Worm (Caenorhabditis elegans) whole organism, L1 larva: ENCODE measurements around the gene F16G10.5.
A peak's percentile ranks its signal among the peaks of the same experiment; 100 is the strongest.

Experiments
- C04F5.9 ChIP-seq: sonication (generic microtip); optimal IDR thresholded peaks from 2 replicates; lab custom pipeline; 2016; ENCODE audit warnings: missing genetic modification characterization, missing compliant biosample characterization
- C34B4.2 ChIP-seq: sonication (generic microtip); optimal IDR thresholded peaks from 2 replicates; lab custom pipeline; 2017; ENCODE audit warnings: mild to moderate bottlenecking, missing genetic modification characterization, missing compliant biosample characterization
- F16B12.6 ChIP-seq: fragments of 150-350 bp; optimal IDR thresholded peaks from 2 replicates; lab custom pipeline; 2014; ENCODE audit warnings: missing biosample characterization, missing genetic modification characterization
- ceh-8 ChIP-seq: fragments of 200-800 bp; sonication (Bioruptor generic); optimal IDR thresholded peaks from 2 replicates; lab custom pipeline; 2018; ENCODE audit warnings: mild to moderate bottlenecking, missing genetic modification characterization, moderate library complexity, missing compliant biosample characterization
- ces-1 ChIP-seq: fragments of 150-350 bp; optimal IDR thresholded peaks from 2 replicates; lab custom pipeline; 2014; ENCODE audit warnings: missing biosample characterization, missing genetic modification reagents, missing genetic modification characterization
- dpl-1 ChIP-seq, 3 experiments: fragments of 150-350 bp in 2 of 3; sonication (generic microtip) in 1 of 3; optimal IDR thresholded peaks; 2 replicates each; lab custom pipeline; 2014 to 2017; ENCODE audit warnings: missing biosample characterization in 3 of 3, missing genetic modification characterization in 3 of 3, missing genetic modification reagents in 3 of 3
- dsc-1 ChIP-seq: sonication (generic microtip); optimal IDR thresholded peaks from 2 replicates; lab custom pipeline; 2016; ENCODE audit warnings: mild to moderate bottlenecking, missing genetic modification characterization, missing compliant biosample characterization
- efl-1 ChIP-seq, 4 experiments: fragments of 150-350 bp; optimal IDR thresholded peaks in 3 of 4; peaks in 1 of 4; 1 replicate in 1 of 4; 2 replicates in 3 of 4; lab custom pipeline; 2014; ENCODE audit warnings: missing biosample characterization in 2 of 4, missing genetic modification characterization in 2 of 4, missing genetic modification reagents in 2 of 4
- elt-2 ChIP-seq: sonication (generic microtip); optimal IDR thresholded peaks from 2 replicates; lab custom pipeline; 2016; ENCODE audit warnings: missing genetic modification characterization, mild to moderate bottlenecking, inconsistent platforms, missing compliant biosample characterization, missing genetic modification reagents
- elt-3 ChIP-seq, 6 experiments: fragments of 150-350 bp in 1 of 6; sonication (generic microtip); optimal IDR thresholded peaks; 2 replicates each; lab custom pipeline; 2017 to 2018; ENCODE audit warnings: missing biosample characterization in 6 of 6, missing genetic modification characterization in 6 of 6, inconsistent platforms in 1 of 6
- hlh-4 ChIP-seq: sonication (generic microtip); optimal IDR thresholded peaks from 2 replicates; lab custom pipeline; 2016; ENCODE audit warnings: mild to moderate bottlenecking, missing genetic modification characterization, missing compliant biosample characterization
- irx-1 ChIP-seq: sonication (generic microtip); optimal IDR thresholded peaks from 2 replicates; lab custom pipeline; 2016; ENCODE audit warnings: missing genetic modification characterization, missing compliant biosample characterization
- jun-1 ChIP-seq: fragments of 150-350 bp; optimal IDR thresholded peaks from 2 replicates; lab custom pipeline; 2014; ENCODE audit warnings: missing biosample characterization, missing genetic modification reagents, missing genetic modification characterization
- lin-35 ChIP-seq, 2 experiments: fragments of 150-350 bp; optimal IDR thresholded peaks; 2 replicates each; lab custom pipeline; 2014; ENCODE audit warnings: missing biosample characterization in 2 of 2, missing genetic modification characterization in 2 of 2, missing genetic modification reagents in 2 of 2
- lsy-2 ChIP-seq, 2 experiments: fragments of 150-350 bp; optimal IDR thresholded peaks; 2 replicates each; lab custom pipeline; 2014; ENCODE audit warnings: missing biosample characterization in 2 of 2, missing genetic modification characterization in 2 of 2
- nhr-11 ChIP-seq: fragments of 150-350 bp; optimal IDR thresholded peaks from 2 replicates; lab custom pipeline; 2014; ENCODE audit warnings: missing biosample characterization, missing genetic modification characterization
- nhr-20 ChIP-seq: sonication (generic microtip); optimal IDR thresholded peaks from 2 replicates; lab custom pipeline; 2016; ENCODE audit warnings: mild to moderate bottlenecking, missing genetic modification characterization, missing compliant biosample characterization
- nhr-237 ChIP-seq: fragments of 150-350 bp; optimal IDR thresholded peaks from 2 replicates; lab custom pipeline; 2014; ENCODE audit warnings: missing biosample characterization, missing genetic modification characterization
- nhr-71 ChIP-seq: sonication (generic microtip); optimal IDR thresholded peaks from 2 replicates; lab custom pipeline; 2016; ENCODE audit warnings: mild to moderate bottlenecking, missing genetic modification characterization, moderate library complexity, missing compliant biosample characterization
- nhr-76 ChIP-seq: sonication (generic microtip); optimal IDR thresholded peaks from 2 replicates; lab custom pipeline; 2017; ENCODE audit warnings: missing biosample characterization, missing genetic modification characterization
- nhr-90 ChIP-seq: sonication (generic microtip); optimal IDR thresholded peaks from 2 replicates; lab custom pipeline; 2016; ENCODE audit warnings: mild to moderate bottlenecking, missing genetic modification characterization, missing compliant biosample characterization; ENCODE audit not compliant: poor library complexity
- pqm-1 ChIP-seq: sonication (generic microtip); optimal IDR thresholded peaks from 3 replicates; lab custom pipeline; 2017; ENCODE audit warnings: missing biosample characterization, missing genetic modification characterization
- snu-23 ChIP-seq: sonication (generic microtip); optimal IDR thresholded peaks from 2 replicates; lab custom pipeline; 2016; ENCODE audit warnings: missing genetic modification characterization, missing compliant biosample characterization
- swsn-7 ChIP-seq: sonication (generic microtip); optimal IDR thresholded peaks from 2 replicates; lab custom pipeline; 2016; ENCODE audit warnings: missing genetic modification characterization, missing compliant biosample characterization
- tbx-2 ChIP-seq: sonication (generic microtip); optimal IDR thresholded peaks from 2 replicates; lab custom pipeline; 2016; ENCODE audit warnings: missing genetic modification characterization, missing compliant biosample characterization
- unc-86 ChIP-seq: sonication (generic microtip); optimal IDR thresholded peaks from 2 replicates; lab custom pipeline; 2016; ENCODE audit warnings: missing genetic modification characterization, missing compliant biosample characterization
- zip-4 ChIP-seq: fragments of 200-800 bp; sonication (Bioruptor generic); optimal IDR thresholded peaks from 2 replicates; lab custom pipeline; 2018; ENCODE audit warnings: mild to moderate bottlenecking, missing genetic modification characterization, moderate library complexity, missing compliant biosample characterization
- ztf-4 ChIP-seq: fragments of 150-350 bp; optimal IDR thresholded peaks from 2 replicates; lab custom pipeline; 2014; ENCODE audit warnings: missing biosample characterization, missing genetic modification characterization

Gene F16G10.5

ce11 chrII:2412649-2413048 is 45.5 kb downstream of the F16G10.5 start, which contains the start of gene fbxa-182:
fbxa-182 (minus strand) TSS chrII:2412749.
- no peak for TF ChIP-seq nhr-20 (tag; lab: Kevin White, UChicago)
- TF ChIP-seq elt-3 (tag; optimal IDR thresholded peaks at IDR 0.05; lab: Kevin White, UChicago), result no peak
- TF ChIP-seq zip-4, result no peak
- TF ChIP-seq elt-2 (tag; lab: Kevin White, UChicago), result peak; percentile 10

- TF ChIP-seq dpl-1 (GFP tag; optimal IDR thresholded peaks at IDR 0.05; lab: Kevin White, UChicago) (peak in 1 of 3 experiments; percentile 4), F16B12.6 (tag; lab: Kevin White, UChicago) (peak; percentile 44), pqm-1 (no peak), unc-86 (tag; lab: Kevin White, UChicago) (no peak), lin-35 (GFP tag; optimal IDR thresholded peaks at IDR 0.05; lab: Kevin White, UChicago) (peak in 1 of 2 experiments; percentile 51), snu-23 (GFP tag; lab: Kevin White, UChicago) (no peak), elt-2 (tag; lab: Kevin White, UChicago) (peak; percentile 65), efl-1 (optimal IDR thresholded peaks at IDR 0.05; lab: Kevin White, UChicago) (peak in 1 of 2 experiments; percentile 27), efl-1 (GFP tag; optimal IDR thresholded peaks at IDR 0.05 in 1 of 2; lab: Kevin White, UChicago) (peak in 1 of 2 experiments; percentile 35), lsy-2 (tag; optimal IDR thresholded peaks at IDR 0.05; lab: Kevin White, UChicago) (peak in 1 of 2 experiments; percentile 15), C34B4.2 (tag; lab: Kevin White, UChicago) (no peak), nhr-20 (tag; lab: Kevin White, UChicago) (no peak), nhr-90 (tag; lab: Kevin White, UChicago) (peak; percentile 11)
These were observed 48.3 kb downstream of the F16G10.5 start, which contains the start of gene fbxa-4 for ce11 chrII:2415439-2415838. fbxa-4 (minus strand) TSS chrII:2415531.

- TF ChIP-seq ceh-8 (GFP tag; lab: Kevin White, UChicago), result no peak
- no peak for TF ChIP-seq C04F5.9
- no peak for TF ChIP-seq dpl-1 (GFP tag; optimal IDR thresholded peaks at IDR 0.05; lab: Kevin White, UChicago)
- no peak for TF ChIP-seq jun-1 (tag; lab: Kevin White, UChicago)
- TF ChIP-seq ces-1, result no peak
- no peak for TF ChIP-seq nhr-11 (tag; lab: Kevin White, UChicago)
- no peak for TF ChIP-seq ztf-4 (tag; lab: Kevin White, UChicago)
- no peak for TF ChIP-seq nhr-237
- no peak for TF ChIP-seq tbx-2
- no peak for TF ChIP-seq hlh-4 (tag; lab: Kevin White, UChicago)
- no peak for TF ChIP-seq dsc-1
- TF ChIP-seq swsn-7 (tag; lab: Kevin White, UChicago), result no peak
- no peak for TF ChIP-seq irx-1 (tag; lab: Kevin White, UChicago)
- TF ChIP-seq unc-86 (tag; lab: Kevin White, UChicago), result no peak
- no peak for TF ChIP-seq nhr-76
- TF ChIP-seq nhr-71 (tag; lab: Kevin White, UChicago), result no peak
- TF ChIP-seq, all 84 proteins: peak for 0
These were observed 50.8 kb downstream of the F16G10.5 start, which contains the start of the genes F42G2.5 and F42G2.7 for ce11 chrII:2417889-2418288. F42G2.5 (minus strand) TSS chrII:2417989. F42G2.7 (plus strand) TSS chrII:2418158.
